Worm (Caenorhabditis elegans) whole organism, midembryonic: ENCODE data around the gene C14C6.6.

Source experiments
- T22C8.4 ChIP-seq: fragments of 200-800 bp; sonication (Bioruptor generic); IDR thresholded peaks from 2 replicates; pipeline ENCODE4 v1.3.6; 2022; ENCODE audit warnings: missing genetic modification characterization, missing compliant biosample characterization
- cog-1 ChIP-seq: sonication (generic microtip); optimal IDR thresholded peaks from 2 replicates; lab custom pipeline; 2016; ENCODE audit warnings: missing genetic modification characterization, missing compliant biosample characterization
- flt-1 ChIP-seq: fragments of 200-800 bp; sonication (Bioruptor generic); IDR thresholded peaks from 2 replicates; pipeline ENCODE4 v1.3.6; 2022; ENCODE audit warnings: missing genetic modification characterization, missing compliant biosample characterization
- klf-2 ChIP-seq: fragments of 200-800 bp; sonication (Bioruptor generic); conservative IDR thresholded peaks from 2 replicates; pipeline ENCODE4 v1.3.6; 2022; ENCODE audit warnings: missing genetic modification reagents, missing genetic modification characterization, missing compliant biosample characterization
- med-1 ChIP-seq: sonication (generic microtip); optimal IDR thresholded peaks from 2 replicates; lab custom pipeline; 2017; ENCODE audit warnings: missing genetic modification characterization, mild to moderate bottlenecking, missing compliant biosample characterization, antibody characterized with exemption, missing genetic modification reagents; ENCODE audit not compliant: insufficient read depth
- ref-1 ChIP-seq: fragments of 200-800 bp; sonication (Bioruptor generic); conservative IDR thresholded peaks from 2 replicates; pipeline ENCODE4 v1.3.6; 2022; ENCODE audit warnings: missing genetic modification reagents, missing genetic modification characterization, missing compliant biosample characterization
- tab-1 ChIP-seq: fragments of 200-800 bp; sonication (Bioruptor generic); IDR thresholded peaks from 2 replicates; pipeline ENCODE4 v1.3.6; 2022; ENCODE audit warnings: missing genetic modification characterization, missing compliant biosample characterization
- ztf-23 ChIP-seq: fragments of 200-800 bp; sonication (Bioruptor generic); IDR thresholded peaks from 2 replicates; pipeline ENCODE4 v1.3.6; 2022; ENCODE audit warnings: missing genetic modification reagents, missing genetic modification characterization, missing compliant biosample characterization
- ztf-29 ChIP-seq: fragments of 200-800 bp; sonication (Bioruptor generic); IDR thresholded peaks from 2 replicates; pipeline ENCODE4 v1.3.6; 2022; ENCODE audit warnings: missing genetic modification reagents, missing genetic modification characterization, missing compliant biosample characterization

C14C6.6 gene

DNA sequence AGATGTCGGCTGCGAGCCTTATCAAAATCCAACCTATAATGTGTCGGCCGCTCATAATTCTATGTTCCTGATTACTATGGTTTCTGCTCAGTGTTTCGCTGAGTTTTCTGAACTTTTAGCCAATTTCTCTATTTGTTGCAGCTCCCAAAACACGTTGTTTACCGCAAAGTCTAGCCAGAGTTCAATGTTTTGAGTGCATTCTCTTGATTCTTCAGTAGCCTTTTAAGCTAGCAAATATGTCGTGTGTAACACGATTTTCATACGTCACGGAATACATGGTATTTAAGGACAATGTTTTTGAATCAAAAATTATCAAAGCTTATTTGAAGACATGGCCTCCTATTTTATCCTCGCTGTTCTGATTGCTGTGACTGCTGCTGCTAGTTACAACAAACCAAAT lies 42.7 kb downstream of the C14C6.6 start, which contains the start of gene srlf-19:
srlf-19 (plus strand) TSS at position 301 of the 400 bp plus-strand sequence.
- TF ChIP-seq cog-1 (tag; lab: Kevin White, UChicago), result no peak
- no peak for TF ChIP-seq T22C8.4 (GFP tag; lab: Robert Waterston, UW)
- TF ChIP-seq med-1 (GFP tag; lab: Kevin White, UChicago), result no peak
- TF ChIP-seq ztf-29 (GFP tag; lab: Robert Waterston, UW), result no peak
- TF ChIP-seq ref-1, result no peak
- no peak for TF ChIP-seq tab-1 (GFP tag; lab: Robert Waterston, UW)
- TF ChIP-seq flt-1 (GFP tag; lab: Robert Waterston, UW), result no peak
- no peak for TF ChIP-seq ztf-23 (GFP tag; lab: Robert Waterston, UW)
- no peak for TF ChIP-seq klf-2 (GFP tag; lab: Robert Waterston, UW)

ce11 chrV:503728-504127 lies 44.2 kb downstream of the C14C6.6 start, which contains the start of gene srlf-35:
Gene srlf-35 (plus strand): TSS chrV:504028.
- TF ChIP-seq ztf-29 (GFP tag; lab: Robert Waterston, UW) (no peak), flt-1 (GFP tag; lab: Robert Waterston, UW) (no peak), med-1 (GFP tag; lab: Kevin White, UChicago) (no peak), klf-2 (GFP tag; lab: Robert Waterston, UW) (no peak), T22C8.4 (GFP tag; lab: Robert Waterston, UW) (no peak), tab-1 (GFP tag; lab: Robert Waterston, UW) (no peak), ref-1 (no peak)

ce11 chrV:502803-503273 lies 45.0 kb downstream of the C14C6.6 start, which contains the start of gene T01G6.10:
Gene T01G6.10 (minus strand): TSS chrV:503223.
- TF ChIP-seq flt-1 (GFP tag; lab: Robert Waterston, UW), result no peak
- TF ChIP-seq T22C8.4 (GFP tag; lab: Robert Waterston, UW), result no peak
- no peak for TF ChIP-seq ztf-23 (GFP tag; lab: Robert Waterston, UW)
- no peak for TF ChIP-seq ref-1
- no peak for TF ChIP-seq cog-1 (tag; lab: Kevin White, UChicago)
- no peak for TF ChIP-seq klf-2 (GFP tag; lab: Robert Waterston, UW)
- no peak for TF ChIP-seq med-1 (GFP tag; lab: Kevin White, UChicago)
- TF ChIP-seq tab-1 (GFP tag; lab: Robert Waterston, UW), result no peak
- TF ChIP-seq ztf-29 (GFP tag; lab: Robert Waterston, UW), result no peak

ce11 chrV:501230-501629 lies 46.6 kb downstream of the C14C6.6 start, which contains the start of gene str-256:
Gene str-256 (minus strand): TSS chrV:501330.
- no peak for TF ChIP-seq tab-1 (GFP tag; lab: Robert Waterston, UW)
- TF ChIP-seq ztf-29 (GFP tag; lab: Robert Waterston, UW), result no peak
- no peak for TF ChIP-seq flt-1 (GFP tag; lab: Robert Waterston, UW)
- no peak for TF ChIP-seq med-1 (GFP tag; lab: Kevin White, UChicago)
- TF ChIP-seq cog-1 (tag; lab: Kevin White, UChicago), result no peak
- TF ChIP-seq T22C8.4 (GFP tag; lab: Robert Waterston, UW), result no peak

DNA sequence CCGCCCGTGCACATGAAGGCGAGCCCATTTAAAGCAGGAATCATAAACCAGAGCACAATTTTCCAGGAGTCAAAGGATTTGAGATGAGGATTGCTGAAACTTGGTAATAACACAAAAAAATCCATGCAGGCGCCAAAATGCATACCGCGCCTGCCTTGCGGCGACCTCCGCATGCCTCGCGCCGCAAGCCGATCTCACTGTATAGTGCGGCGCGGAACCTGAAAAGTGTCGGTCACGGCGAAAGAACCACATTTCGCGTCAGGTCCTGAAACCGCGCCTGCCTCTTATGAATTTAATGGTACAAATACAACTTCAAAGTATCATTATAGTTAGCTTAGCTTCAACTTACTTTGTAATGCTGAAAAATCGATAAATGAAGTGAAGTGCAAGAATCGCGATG lies 47.3 kb downstream of the C14C6.6 start:
- no peak for TF ChIP-seq flt-1 (GFP tag; lab: Robert Waterston, UW)
- no peak for TF ChIP-seq med-1 (GFP tag; lab: Kevin White, UChicago)
- no peak for TF ChIP-seq cog-1 (tag; lab: Kevin White, UChicago)
- TF ChIP-seq tab-1 (GFP tag; lab: Robert Waterston, UW), result no peak
- TF ChIP-seq klf-2 (GFP tag; lab: Robert Waterston, UW), result no peak
- TF ChIP-seq ztf-23 (GFP tag; lab: Robert Waterston, UW), result no peak

- no peak for TF ChIP-seq med-1 (GFP tag; lab: Kevin White, UChicago)
- TF ChIP-seq cog-1 (tag; lab: Kevin White, UChicago), result no peak
- no peak for TF ChIP-seq ref-1
- TF ChIP-seq tab-1 (GFP tag; lab: Robert Waterston, UW), result no peak
These were observed 50.5 kb downstream of the C14C6.6 start, which contains the start of gene T01G6.1 for ce11 chrV:497399-497798. Gene T01G6.1 (plus strand): TSS chrV:497699.
